Fruit fly (Drosophila melanogaster) whole organism, embryonic: ENCODE measurements around the gene CG32706.

Experiments used
- ATbp ChIP-seq: fragments of 200-800 bp; sonication (Bioruptor generic); optimal IDR thresholded peaks from 2 replicates; lab custom pipeline; 2017; ENCODE audit warnings: missing biosample characterization, mild to moderate bottlenecking, missing genetic modification characterization, missing genetic modification reagents
- Ada2b ChIP-seq: fragments of 200-800 bp; sonication (Bioruptor generic); IDR thresholded peaks from 2 replicates; pipeline ENCODE4 v1.3.6; 2022; ENCODE audit warnings: missing biosample characterization, missing genetic modification characterization
- CG10267 ChIP-seq: fragments of 200-800 bp; sonication (Bioruptor generic); optimal IDR thresholded peaks from 2 replicates; lab custom pipeline; 2018; ENCODE audit warnings: missing biosample characterization, mild to moderate bottlenecking, missing genetic modification characterization, moderate library complexity
- CG10321 ChIP-seq: fragments of 200-800 bp; sonication (Bioruptor generic); IDR thresholded peaks from 2 replicates; pipeline ENCODE4 v1.3.6; 2022; ENCODE audit warnings: missing biosample characterization, missing genetic modification characterization
- CG10565 ChIP-seq: fragments of 200-800 bp; sonication (Bioruptor generic); optimal IDR thresholded peaks from 3 replicates; lab custom pipeline; 2016; ENCODE audit warnings: missing biosample characterization, mild to moderate bottlenecking, missing genetic modification characterization
- CG10979 ChIP-seq: fragments of 200-800 bp; sonication (Bioruptor generic); optimal IDR thresholded peaks from 2 replicates; lab custom pipeline; 2018; ENCODE audit warnings: missing biosample characterization, mild to moderate bottlenecking, missing genetic modification characterization, moderate library complexity
- CG11504 ChIP-seq: fragments of 200-800 bp; sonication (Bioruptor generic); optimal IDR thresholded peaks from 3 replicates; lab custom pipeline; 2019; ENCODE audit warnings: missing biosample characterization, mild to moderate bottlenecking, missing genetic modification characterization, moderate library complexity
- CG11695 ChIP-seq: fragments of 200-800 bp; sonication (Bioruptor generic); IDR thresholded peaks from 3 replicates; pipeline ENCODE4 v1.3.6; 2022; ENCODE audit warnings: missing biosample characterization, missing genetic modification characterization
- CG12219 ChIP-seq: fragments of 200-800 bp; sonication (Bioruptor generic); optimal IDR thresholded peaks from 3 replicates; lab custom pipeline; 2018; ENCODE audit warnings: missing biosample characterization, mild to moderate bottlenecking, missing genetic modification characterization
- CG1233 ChIP-seq: fragments of 200-800 bp; sonication (Bioruptor generic); optimal IDR thresholded peaks from 4 replicates; lab custom pipeline; 2018; ENCODE audit warnings: missing biosample characterization, mild to moderate bottlenecking, missing genetic modification characterization
- CG13775 ChIP-seq: fragments of 200-800 bp; sonication (Bioruptor generic); optimal IDR thresholded peaks from 3 replicates; lab custom pipeline; 2017; ENCODE audit warnings: missing biosample characterization, mild to moderate bottlenecking, missing genetic modification characterization
- CG14014 ChIP-seq: fragments of 200-800 bp; sonication (Bioruptor generic); IDR thresholded peaks from 2 replicates; pipeline ENCODE4 v1.3.6; 2022; ENCODE audit warnings: missing biosample characterization, missing genetic modification characterization
- CG14667 ChIP-seq: fragments of 200-800 bp; sonication (Bioruptor generic); IDR thresholded peaks from 2 replicates; pipeline ENCODE4 v1.3.6; 2022; ENCODE audit warnings: missing biosample characterization, missing genetic modification characterization
- CG17328 ChIP-seq: fragments of 200-800 bp; sonication (Bioruptor generic); IDR thresholded peaks from 2 replicates; pipeline ENCODE4 v1.3.6; 2022; ENCODE audit warnings: missing biosample characterization, missing genetic modification characterization
- CG17359 ChIP-seq: fragments of 200-800 bp; sonication (Bioruptor generic); optimal IDR thresholded peaks from 3 replicates; lab custom pipeline; 2018; ENCODE audit warnings: missing biosample characterization, mild to moderate bottlenecking, missing genetic modification characterization, moderate library complexity
- CG17802 ChIP-seq: fragments of 200-800 bp; sonication (Bioruptor generic); optimal IDR thresholded peaks from 2 replicates; lab custom pipeline; 2018; ENCODE audit warnings: missing biosample characterization, mild to moderate bottlenecking, missing genetic modification characterization, moderate library complexity
- CG18599 ChIP-seq: fragments of 200-800 bp; sonication (Bioruptor generic); optimal IDR thresholded peaks from 3 replicates; lab custom pipeline; 2017; ENCODE audit warnings: missing biosample characterization, missing genetic modification characterization, mild to moderate bottlenecking, moderate library complexity, missing genetic modification reagents
- CG2712 ChIP-seq: fragments of 200-800 bp; optimal IDR thresholded peaks from 3 replicates; lab custom pipeline; 2019; ENCODE audit warnings: missing biosample characterization, mild to moderate bottlenecking, missing genetic modification characterization, moderate library complexity
- CG4424 ChIP-seq: fragments of 200-800 bp; sonication (Bioruptor generic); optimal IDR thresholded peaks from 3 replicates; lab custom pipeline; 2016; ENCODE audit warnings: missing biosample characterization, missing genetic modification characterization
- CG6854 ChIP-seq: fragments of 200-800 bp; sonication (Bioruptor generic); optimal IDR thresholded peaks from 3 replicates; lab custom pipeline; 2017; ENCODE audit warnings: missing biosample characterization, mild to moderate bottlenecking, missing genetic modification characterization
- CG7556 ChIP-seq: fragments of 200-800 bp; sonication (Bioruptor generic); optimal IDR thresholded peaks from 2 replicates; lab custom pipeline; 2017; ENCODE audit warnings: missing biosample characterization, mild to moderate bottlenecking, missing genetic modification characterization
- CG9727 ChIP-seq: fragments of 200-800 bp; sonication (Bioruptor generic); optimal IDR thresholded peaks from 3 replicates; lab custom pipeline; 2017; ENCODE audit warnings: missing biosample characterization, mild to moderate bottlenecking, missing genetic modification characterization
- CoRest ChIP-seq: fragments of 200-800 bp; sonication (Bioruptor generic); optimal IDR thresholded peaks from 3 replicates; lab custom pipeline; 2018; ENCODE audit warnings: missing biosample characterization, mild to moderate bottlenecking, missing genetic modification characterization, moderate library complexity
- Eip74EF ChIP-seq, 2 experiments: fragments of 200-800 bp in 1 of 2; fragments of >200 bp in 1 of 2; sonication (Bioruptor generic) in 1 of 2; optimal IDR thresholded peaks; 2 replicates each; lab custom pipeline; 2017 to 2019; ENCODE audit warnings: missing biosample characterization in 2 of 2, missing genetic modification characterization in 2 of 2, mild to moderate bottlenecking in 1 of 2, moderate library complexity in 1 of 2
- Fer1 ChIP-seq: fragments of 200-800 bp; sonication (Bioruptor generic); optimal IDR thresholded peaks from 2 replicates; lab custom pipeline; 2017; ENCODE audit warnings: missing biosample characterization, mild to moderate bottlenecking, missing genetic modification characterization
- HLH3B ChIP-seq: fragments of 200-800 bp; sonication (Bioruptor generic); IDR thresholded peaks from 2 replicates; pipeline ENCODE4 v1.3.6; 2022; ENCODE audit warnings: missing biosample characterization, missing genetic modification characterization
- HLHmδ ChIP-seq: fragments of 200-800 bp; sonication (Bioruptor generic); optimal IDR thresholded peaks from 2 replicates; lab custom pipeline; 2018; ENCODE audit warnings: missing biosample characterization, mild to moderate bottlenecking, missing genetic modification characterization, moderate library complexity
- Hr51 ChIP-seq, 2 experiments: fragments of 200-800 bp; sonication (Bioruptor generic); optimal IDR thresholded peaks; 2 replicates in 1 of 2; 3 replicates in 1 of 2; lab custom pipeline; 2016 to 2018; ENCODE audit warnings: missing biosample characterization in 2 of 2, missing genetic modification characterization in 2 of 2, mild to moderate bottlenecking in 1 of 2, moderate library complexity in 1 of 2
- Meics ChIP-seq: fragments of 200-800 bp; sonication (Bioruptor generic); optimal IDR thresholded peaks from 2 replicates; lab custom pipeline; 2017; ENCODE audit warnings: missing biosample characterization, mild to moderate bottlenecking, missing genetic modification characterization
- Sox102F ChIP-seq: fragments of 200-800 bp; sonication (Bioruptor generic); optimal IDR thresholded peaks from 2 replicates; lab custom pipeline; 2018; ENCODE audit warnings: missing biosample characterization, mild to moderate bottlenecking, missing genetic modification characterization, moderate library complexity
- Ssrp ChIP-seq: fragments of 200-800 bp; sonication (Bioruptor generic); optimal IDR thresholded peaks from 2 replicates; lab custom pipeline; 2018; ENCODE audit warnings: missing biosample characterization, mild to moderate bottlenecking, missing genetic modification characterization, moderate library complexity
- ase ChIP-seq: fragments of 200-800 bp; sonication (Bioruptor generic); IDR thresholded peaks from 3 replicates; pipeline ENCODE4 v1.3.6; 2022; ENCODE audit warnings: missing biosample characterization, missing genetic modification characterization
- cato ChIP-seq: fragments of 200-800 bp; sonication (Bioruptor generic); optimal IDR thresholded peaks from 2 replicates; lab custom pipeline; 2016; ENCODE audit warnings: missing biosample characterization, missing genetic modification characterization, borderline replicate concordance
- crp ChIP-seq, 2 experiments: fragments of 200-800 bp; sonication (Bioruptor generic); optimal IDR thresholded peaks; 2 replicates in 1 of 2; 3 replicates in 1 of 2; lab custom pipeline; 2017; ENCODE audit warnings: missing biosample characterization in 2 of 2, missing genetic modification characterization in 2 of 2, mild to moderate bottlenecking in 1 of 2, moderate library complexity in 1 of 2
- dan ChIP-seq: fragments of 200-800 bp; sonication (Bioruptor generic); IDR thresholded peaks from 2 replicates; pipeline ENCODE4 v1.3.6; 2022; ENCODE audit warnings: missing biosample characterization, missing genetic modification characterization
- ems ChIP-seq: fragments of 200-800 bp; sonication (Bioruptor generic); optimal IDR thresholded peaks from 3 replicates; lab custom pipeline; 2016; ENCODE audit warnings: missing biosample characterization, missing genetic modification characterization
- fd64A ChIP-seq: fragments of 200-800 bp; sonication (Bioruptor generic); optimal IDR thresholded peaks from 3 replicates; lab custom pipeline; 2018; ENCODE audit warnings: missing biosample characterization, mild to moderate bottlenecking, missing genetic modification characterization
- gem ChIP-seq: fragments of 200-800 bp; sonication (Bioruptor generic); optimal IDR thresholded peaks from 2 replicates; lab custom pipeline; 2019; ENCODE audit warnings: missing biosample characterization, mild to moderate bottlenecking, missing genetic modification characterization, moderate library complexity
- her ChIP-seq: fragments of 200-800 bp; sonication (Bioruptor generic); optimal IDR thresholded peaks from 2 replicates; lab custom pipeline; 2016; ENCODE audit warnings: missing biosample characterization, missing genetic modification characterization
- kah ChIP-seq: fragments of 200-800 bp; sonication (Bioruptor generic); optimal IDR thresholded peaks from 2 replicates; lab custom pipeline; 2018; ENCODE audit warnings: missing biosample characterization, mild to moderate bottlenecking, missing genetic modification characterization
- kay ChIP-seq: fragments of 200-800 bp; sonication (Bioruptor generic); optimal IDR thresholded peaks from 2 replicates; lab custom pipeline; 2016; ENCODE audit warnings: missing biosample characterization, missing genetic modification characterization
- lab ChIP-seq: fragments of 200-800 bp; sonication (Bioruptor generic); optimal IDR thresholded peaks from 3 replicates; lab custom pipeline; 2017; ENCODE audit warnings: missing biosample characterization, missing genetic modification characterization, mild to moderate bottlenecking, moderate library complexity, missing genetic modification reagents
- lilli ChIP-seq: fragments of 200-800 bp; sonication (Bioruptor generic); optimal IDR thresholded peaks from 3 replicates; lab custom pipeline; 2016; ENCODE audit warnings: missing biosample characterization, missing genetic modification characterization
- pho ChIP-seq: fragments of 200-800 bp; sonication (Bioruptor generic); optimal IDR thresholded peaks from 2 replicates; lab custom pipeline; 2016; ENCODE audit warnings: missing biosample characterization, missing genetic modification characterization
- row ChIP-seq: fragments of 200-800 bp; sonication (Bioruptor generic); IDR thresholded peaks from 3 replicates; pipeline ENCODE4 v1.3.6; 2022; ENCODE audit warnings: missing biosample characterization, missing genetic modification characterization
- scrt ChIP-seq: fragments of 200-800 bp; sonication (Bioruptor generic); optimal IDR thresholded peaks from 2 replicates; lab custom pipeline; 2018; ENCODE audit warnings: missing biosample characterization, mild to moderate bottlenecking, missing genetic modification characterization, moderate library complexity
- tgo ChIP-seq: fragments of 200-800 bp; sonication (Bioruptor generic); IDR thresholded peaks from 3 replicates; pipeline ENCODE4 v1.3.6; 2022; ENCODE audit warnings: missing biosample characterization, missing genetic modification characterization

Gene CG32706

DNA sequence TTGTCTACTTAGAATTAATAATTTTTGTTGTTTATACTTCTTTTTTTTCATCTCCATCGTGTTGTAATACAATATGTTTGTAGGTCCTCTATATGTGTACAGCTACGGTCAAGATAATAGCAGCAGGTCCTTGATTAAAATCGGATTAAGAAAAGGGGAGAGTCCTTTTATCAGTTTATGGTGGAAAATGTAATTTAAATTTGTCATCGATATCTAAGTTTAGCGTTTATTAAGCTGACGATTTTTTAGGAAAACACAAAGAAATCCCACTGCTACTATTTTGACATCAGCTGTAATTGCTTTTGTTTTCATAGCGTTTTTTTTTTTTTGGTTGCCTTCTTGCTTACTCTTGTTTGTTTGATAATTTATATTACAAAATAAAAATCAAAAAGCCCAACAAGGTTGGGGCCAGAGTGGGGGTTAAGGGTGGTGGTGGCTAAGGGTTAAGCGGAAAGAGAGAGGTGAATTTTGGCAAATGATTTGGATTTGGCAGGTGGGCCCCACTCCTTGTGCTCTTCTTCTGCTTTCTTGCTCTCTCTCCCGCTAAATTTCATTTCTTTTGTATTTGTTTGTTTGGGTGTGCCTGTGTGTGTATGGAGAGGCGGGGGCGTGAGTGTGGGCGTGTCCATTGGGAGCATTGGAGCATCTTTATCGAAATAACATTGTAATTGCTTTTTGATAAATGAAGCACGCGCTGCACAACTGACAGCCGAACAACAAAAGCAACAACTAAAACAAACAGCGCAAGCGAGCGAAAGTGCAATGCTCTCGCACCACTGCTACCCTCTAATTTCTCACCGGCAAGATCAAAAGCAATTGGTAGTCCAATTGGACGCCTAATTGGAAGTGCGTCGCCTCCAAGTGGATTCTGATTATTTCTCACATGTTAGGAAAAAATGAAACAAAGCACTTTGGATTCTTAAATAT lies 34.2 kb downstream of the CG32706 start (continued):
- peak; percentile 18 for TF ChIP-seq CG6854 (GFP tag; lab: Kevin White, UChicago)
- peak; percentile 50 for TF ChIP-seq CG10267 (tag; lab: Kevin White, UChicago)
- TF ChIP-seq CG11695 = peak; percentile 31; the same call in 1 of the 3 replicates
- TF ChIP-seq CG14667 (GFP tag; lab: Robert Waterston, UW) = no peak
- TF ChIP-seq HLHmδ (GFP tag; lab: Kevin White, UChicago) = no peak
- TF ChIP-seq Ssrp (tag; lab: Kevin White, UChicago) = peak; percentile 23
- TF ChIP-seq CG9727 = peak; percentile 49
- TF ChIP-seq CG12219 (GFP tag; lab: Kevin White, UChicago) = peak; percentile 14
- peak; percentile 31 for TF ChIP-seq ems (GFP tag; lab: Kevin White, UChicago)
- peak; percentile 55 for TF ChIP-seq CG2712 (tag; lab: Kevin White, UChicago)
- TF ChIP-seq row (GFP tag; lab: Robert Waterston, UW) = peak; percentile 57
- TF ChIP-seq cato (GFP tag; lab: Kevin White, UChicago) = no peak
- TF ChIP-seq CoRest (tag; lab: Kevin White, UChicago) = peak; percentile 31
- TF ChIP-seq lab (GFP tag; lab: Kevin White, UChicago) = peak; percentile 60
- TF ChIP-seq CG10979 (tag; lab: Kevin White, UChicago) = peak; percentile 55
- no peak for TF ChIP-seq fd64A (GFP tag; lab: Kevin White, UChicago)
- TF ChIP-seq Ada2b = peak; percentile 46
- TF ChIP-seq kah (GFP tag; lab: Kevin White, UChicago) = no peak
- peak in 1 of 2 experiments; percentile 22 for TF ChIP-seq Eip74EF (GFP tag; optimal IDR thresholded peaks at IDR 0.05; lab: Kevin White, UChicago)
- TF ChIP-seq dan (GFP tag; lab: Robert Waterston, UW) = no peak
- TF ChIP-seq kay (GFP tag; lab: Kevin White, UChicago) = peak; percentile 2
- TF ChIP-seq ATbp = peak; percentile 27
- TF ChIP-seq CG17328 (GFP tag; lab: Robert Waterston, UW) = peak; percentile 26; the same call in 1 of the 2 replicates
- peak; percentile 46 for TF ChIP-seq CG7556 (GFP tag; lab: Kevin White, UChicago)
- TF ChIP-seq CG14014 (GFP tag; lab: Robert Waterston, UW) = peak; percentile 47
- TF ChIP-seq pho (GFP tag; lab: Kevin White, UChicago) = peak; percentile 6
- TF ChIP-seq CG11504 (tag; lab: Kevin White, UChicago) = peak; percentile 70
- no peak for TF ChIP-seq crp (GFP tag; optimal IDR thresholded peaks at IDR 0.05; lab: Kevin White, UChicago)
- peak; percentile 52 for TF ChIP-seq Fer1 (GFP tag; lab: Kevin White, UChicago)
- TF ChIP-seq CG1233 (GFP tag; lab: Kevin White, UChicago) = peak; percentile 36
- peak; percentile 20; the same call in 1 of the 2 replicates for TF ChIP-seq HLH3B (GFP tag; lab: Robert Waterston, UW)
- TF ChIP-seq ase (GFP tag; lab: Robert Waterston, UW) = no peak
- peak; percentile 58 for TF ChIP-seq CG18599 (GFP tag; lab: Kevin White, UChicago)
- no peak for TF ChIP-seq tgo (GFP tag; lab: Robert Waterston, UW)
- TF ChIP-seq CG13775 (GFP tag; lab: Kevin White, UChicago) = peak; percentile 12
- no peak for TF ChIP-seq CG17802 (tag; lab: Kevin White, UChicago)
- TF ChIP-seq CG10565 (GFP tag; lab: Kevin White, UChicago) = no peak
- TF ChIP-seq CG10321 (GFP tag; lab: Robert Waterston, UW) = no peak
- TF ChIP-seq gem (tag; lab: Kevin White, UChicago) = peak; percentile 71
- peak; percentile 63 for TF ChIP-seq Sox102F (GFP tag; lab: Kevin White, UChicago)
- peak; percentile 4 for TF ChIP-seq scrt (GFP tag; lab: Kevin White, UChicago)
- TF ChIP-seq her (GFP tag; lab: Kevin White, UChicago) = no peak
- TF ChIP-seq CG4424 = peak; percentile 21
- peak; percentile 66 for TF ChIP-seq CG17359
- TF ChIP-seq Meics = peak; percentile 60
- TF ChIP-seq lilli (GFP tag; lab: Kevin White, UChicago) = peak; percentile 41
- peak in 1 of 2 experiments; percentile 48 for TF ChIP-seq Hr51 (GFP tag; optimal IDR thresholded peaks at IDR 0.05; lab: Kevin White, UChicago)
